Worm (Caenorhabditis elegans): ENCODE data around the gene eff-1.

eff-1 gene

DNA sequence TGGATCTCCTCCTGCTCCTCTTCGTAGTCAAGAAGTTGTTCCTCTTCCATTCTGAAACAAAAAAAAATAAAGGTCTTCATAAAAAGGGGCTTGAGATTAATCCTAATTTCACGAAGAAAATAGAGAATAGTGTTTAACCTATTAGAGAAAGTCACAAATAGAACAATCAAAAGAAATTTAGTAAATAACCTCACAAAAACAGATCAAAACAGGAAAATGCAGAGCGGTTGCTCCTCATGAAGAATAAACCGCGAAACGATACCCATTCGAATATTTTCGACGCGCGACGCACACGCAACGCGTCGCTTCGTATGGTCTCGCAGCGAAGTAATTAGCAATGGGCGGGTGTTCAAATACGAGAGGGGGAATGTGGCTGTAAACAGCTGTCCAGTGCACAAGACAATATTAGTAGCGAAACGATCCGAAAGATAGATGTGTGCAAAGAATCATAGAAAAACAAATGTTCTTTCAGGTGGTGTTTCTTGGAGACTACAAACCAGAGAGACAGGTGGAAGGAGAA lies 17.6 kb upstream of the eff-1 start, which contains the start of gene hel-1:
Gene hel-1, minus strand, starts transcription at position 51 of the 520 bp plus-strand sequence.
- peak; percentile 65 for TF ChIP-seq unc-130 (tag; optimal IDR thresholded peaks at IDR 0.05)
- no peak for TF ChIP-seq tlp-1 (tag; optimal IDR thresholded peaks at IDR 0.05)
- peak; percentile 100 for TF ChIP-seq vab-15 (tag; optimal IDR thresholded peaks at IDR 0.05)
- peak; percentile 80 for TF ChIP-seq swsn-7 (tag; optimal IDR thresholded peaks at IDR 0.05)
- peak; percentile 52 for TF ChIP-seq aly-2 (tag; optimal IDR thresholded peaks at IDR 0.05)
- TF ChIP-seq elt-3 (tag; optimal IDR thresholded peaks at IDR 0.05), result peak in 3 of 6 experiments; percentile 25 to 63 (median 47)
- peak; percentile 93 to 95 (median 93) for TF ChIP-seq dpl-1 (GFP tag; optimal IDR thresholded peaks at IDR 0.05)
- TF ChIP-seq fos-1 (tag; optimal IDR thresholded peaks at IDR 0.05), result peak; percentile 25
- TF ChIP-seq nhr-20 (tag; optimal IDR thresholded peaks at IDR 0.05), result peak; percentile 87
- TF ChIP-seq fkh-10 (GFP tag; optimal IDR thresholded peaks at IDR 0.05), result peak; percentile 2
- TF ChIP-seq mdl-1 (tag; optimal IDR thresholded peaks at IDR 0.05), result peak in 1 of 2 experiments; percentile 81
- TF ChIP-seq fkh-8 (tag; optimal IDR thresholded peaks at IDR 0.05), result peak; percentile 74
- TF ChIP-seq pqm-1 (tag; optimal IDR thresholded peaks at IDR 0.05), result no peak
- no peak for TF ChIP-seq ces-1 (GFP tag; optimal IDR thresholded peaks at IDR 0.05)
- TF ChIP-seq ceh-8 (GFP tag; optimal IDR thresholded peaks at IDR 0.05), result peak; percentile 40
- peak; percentile 89 for TF ChIP-seq lin-13 (GFP tag; optimal IDR thresholded peaks at IDR 0.05)
- no peak for TF ChIP-seq ceh-63 (GFP tag; optimal IDR thresholded peaks at IDR 0.05)
- no peak for TF ChIP-seq nhr-84 (tag; optimal IDR thresholded peaks at IDR 0.05)
- TF ChIP-seq sup-37 (GFP tag; optimal IDR thresholded peaks at IDR 0.05), result no peak
- TF ChIP-seq sptf-1 (tag; optimal IDR thresholded peaks at IDR 0.05), result no peak
- peak; percentile 18 for TF ChIP-seq fkh-4 (tag; optimal IDR thresholded peaks at IDR 0.05; ENCODE audit: borderline replicate concordance)
- peak; percentile 27 for TF ChIP-seq zag-1 (tag; optimal IDR thresholded peaks at IDR 0.05)
- peak; percentile 8 for TF ChIP-seq ama-1 (optimal IDR thresholded peaks at IDR 0.05)
- peak; percentile 82 for TF ChIP-seq blmp-1 (tag; optimal IDR thresholded peaks at IDR 0.05)
- TF ChIP-seq alr-1 (tag; optimal IDR thresholded peaks at IDR 0.05; ENCODE audit: borderline replicate concordance), result no peak
- TF ChIP-seq nhr-47 (tag; optimal IDR thresholded peaks at IDR 0.05), result peak; percentile 82
- peak; percentile 83 for TF ChIP-seq xbp-1 (tag; optimal IDR thresholded peaks at IDR 0.05)
- TF ChIP-seq nhr-12 (tag; optimal IDR thresholded peaks at IDR 0.05), result no peak
- TF ChIP-seq tbx-2 (tag; optimal IDR thresholded peaks at IDR 0.05), result peak; percentile 76
- TF ChIP-seq efl-1 (optimal IDR thresholded peaks at IDR 0.05), result peak; percentile 86 to 95
- TF ChIP-seq efl-1 (GFP tag; optimal IDR thresholded peaks at IDR 0.05 in 1 of 2), result peak; percentile 94 to 99
- TF ChIP-seq egl-13 (tag; optimal IDR thresholded peaks at IDR 0.05), result peak; percentile 2
- TF ChIP-seq nhr-19 (GFP tag; conservative IDR thresholded peaks at IDR 0.05), result peak; percentile 84
- TF ChIP-seq skn-1 (tag; optimal IDR thresholded peaks at IDR 0.05), result peak; percentile 75
- no peak for TF ChIP-seq unc-98 (GFP tag; IDR thresholded peaks at IDR 0.05)
- peak; percentile 55; the same call in 1 of the 2 replicates for TF ChIP-seq grh-1 (GFP tag; IDR thresholded peaks at IDR 0.05)
- TF ChIP-seq F16B12.6 (tag; optimal IDR thresholded peaks at IDR 0.05), result peak; percentile 63
- peak; percentile 55 for TF ChIP-seq jun-1 (tag; optimal IDR thresholded peaks at IDR 0.05)
- peak; percentile 86 to 95 for TF ChIP-seq lsy-2 (tag; optimal IDR thresholded peaks at IDR 0.05)
- TF ChIP-seq nhr-71 (tag; optimal IDR thresholded peaks at IDR 0.05), result peak; percentile 91
- no peak for TF ChIP-seq unc-62 (GFP tag; optimal IDR thresholded peaks at IDR 0.05)
- peak; percentile 87 for TF ChIP-seq lin-14 (GFP tag; optimal IDR thresholded peaks at IDR 0.05)
- no peak for TF ChIP-seq pax-3 (tag; optimal IDR thresholded peaks at IDR 0.05)
- TF ChIP-seq C16A3.4 (tag; optimal IDR thresholded peaks at IDR 0.05), result peak; percentile 84
- TF ChIP-seq ztf-4 (tag; optimal IDR thresholded peaks at IDR 0.05), result peak; percentile 11
- peak; percentile 74 for TF ChIP-seq dsc-1 (tag; optimal IDR thresholded peaks at IDR 0.05)
- no peak for TF ChIP-seq mef-2 (tag; optimal IDR thresholded peaks at IDR 0.05)
- peak; percentile 37 for TF ChIP-seq lir-3 (tag; optimal IDR thresholded peaks at IDR 0.05; ENCODE audit: poor library complexity)
- TF ChIP-seq C04F5.9 (tag; optimal IDR thresholded peaks at IDR 0.05), result peak; percentile 64
- TF ChIP-seq nhr-237 (tag; optimal IDR thresholded peaks at IDR 0.05), result peak; percentile 72
- TF ChIP-seq ztf-11 (tag; optimal IDR thresholded peaks at IDR 0.05), result peak in 1 of 2 experiments; percentile 47
- TF ChIP-seq elt-2 (tag; optimal IDR thresholded peaks at IDR 0.05), result peak; percentile 24
- TF ChIP-seq sox-4 (tag; optimal IDR thresholded peaks at IDR 0.05), result no peak

All from whole organism, L1 larva.